Worm (Caenorhabditis elegans) whole organism, L2 larva: ENCODE measurements around the gene str-164.

Source experiments
- F13H6.1 ChIP-seq: sonication (generic microtip); optimal IDR thresholded peaks from 2 replicates; lab custom pipeline; 2016; ENCODE audit warnings: missing genetic modification characterization, missing compliant biosample characterization
- Y55F3AM.14 ChIP-seq: fragments of 200-800 bp; sonication (Bioruptor generic); optimal IDR thresholded peaks from 2 replicates; lab custom pipeline; 2018; ENCODE audit warnings: mild to moderate bottlenecking, missing genetic modification characterization, missing compliant biosample characterization
- ceh-16 ChIP-seq: fragments of 150-350 bp; optimal IDR thresholded peaks from 2 replicates; lab custom pipeline; 2014; ENCODE audit warnings: missing biosample characterization, missing genetic modification characterization
- ceh-82 ChIP-seq: fragments of 150-350 bp; optimal IDR thresholded peaks from 2 replicates; lab custom pipeline; 2014; ENCODE audit warnings: missing biosample characterization, missing genetic modification characterization
- egl-27 ChIP-seq: sonication (generic microtip); optimal IDR thresholded peaks from 3 replicates; lab custom pipeline; 2017; ENCODE audit warnings: missing biosample characterization, missing genetic modification reagents, missing genetic modification characterization
- elt-3 ChIP-seq: sonication (generic microtip); optimal IDR thresholded peaks from 2 replicates; lab custom pipeline; 2017; ENCODE audit warnings: missing biosample characterization, missing genetic modification characterization
- lin-39 ChIP-seq: fragments of 150-350 bp; optimal IDR thresholded peaks from 2 replicates; lab custom pipeline; 2014; ENCODE audit warnings: missing biosample characterization, missing genetic modification reagents, missing genetic modification characterization
- mbf-1 ChIP-seq: sonication (generic microtip); optimal IDR thresholded peaks from 2 replicates; lab custom pipeline; 2017; ENCODE audit warnings: missing biosample characterization, missing genetic modification characterization
- mdl-1 ChIP-seq, 2 experiments: fragments of 150-350 bp in 1 of 2; sonication (generic microtip) in 1 of 2; optimal IDR thresholded peaks; 2 replicates each; lab custom pipeline; 2017; ENCODE audit warnings: missing biosample characterization in 2 of 2, missing genetic modification characterization in 2 of 2
- nhr-10 ChIP-seq: sonication (generic microtip); optimal IDR thresholded peaks from 2 replicates; lab custom pipeline; 2017; ENCODE audit warnings: missing biosample characterization, missing genetic modification characterization
- nhr-11 ChIP-seq: fragments of 150-350 bp; optimal IDR thresholded peaks from 2 replicates; lab custom pipeline; 2014; ENCODE audit warnings: missing biosample characterization, missing genetic modification characterization
- unc-62 ChIP-seq: fragments of 150-350 bp; optimal IDR thresholded peaks from 2 replicates; lab custom pipeline; 2014; ENCODE audit warnings: missing biosample characterization, missing genetic modification reagents, missing genetic modification characterization
- zag-1 ChIP-seq: fragments of 150-350 bp; optimal IDR thresholded peaks from 2 replicates; lab custom pipeline; 2014; ENCODE audit warnings: missing biosample characterization, missing genetic modification characterization
- ztf-11 ChIP-seq: sonication (generic microtip); optimal IDR thresholded peaks from 2 replicates; lab custom pipeline; 2017; ENCODE audit warnings: missing biosample characterization, missing genetic modification characterization

DNA sequence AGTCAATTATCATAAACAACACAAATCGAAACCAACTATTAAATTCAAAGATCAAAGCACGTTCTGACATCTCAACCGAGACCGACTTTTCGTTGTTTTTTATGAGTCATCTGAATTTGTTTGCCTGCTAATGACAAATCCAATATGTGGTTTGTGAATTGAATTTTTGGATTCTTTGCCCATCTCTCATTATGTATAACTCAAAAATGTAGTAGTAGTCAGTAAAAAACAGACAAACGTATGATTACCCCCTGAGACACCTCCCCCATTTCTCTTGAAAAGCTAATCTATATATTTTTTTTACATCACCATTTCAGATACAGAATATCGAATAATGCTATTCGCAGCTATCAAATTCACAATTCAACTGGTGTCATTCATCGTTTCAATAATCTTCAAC is 14.8 kb upstream of the str-164 start, which contains the start of gene str-169:
- TF ChIP-seq mbf-1 = no peak
- no peak for TF ChIP-seq elt-3 (tag; lab: Kevin White, UChicago)
- no peak for TF ChIP-seq ceh-82
- TF ChIP-seq mdl-1 (tag; optimal IDR thresholded peaks at IDR 0.05; lab: Kevin White, UChicago) = no peak
- no peak for TF ChIP-seq zag-1 (tag; lab: Kevin White, UChicago)
- no peak for TF ChIP-seq egl-27 (tag; lab: Kevin White, UChicago)
- TF ChIP-seq unc-62 (GFP tag; lab: Kevin White, UChicago) = no peak
- TF ChIP-seq nhr-10 (tag; lab: Kevin White, UChicago) = no peak
- TF ChIP-seq lin-39 (tag; lab: Kevin White, UChicago) = no peak
- TF ChIP-seq F13H6.1 = no peak
- TF ChIP-seq ceh-16 (tag; lab: Kevin White, UChicago) = no peak
- TF ChIP-seq ztf-11 (tag; lab: Kevin White, UChicago) = no peak
- TF ChIP-seq nhr-11 (tag; lab: Kevin White, UChicago) = no peak
- TF ChIP-seq Y55F3AM.14 (GFP tag; lab: Kevin White, UChicago) = no peak
